Fruit fly (Drosophila melanogaster) whole organism, adult: Measurements from ENCODE around the gene CG7518.

Experiments
- CG11617 ChIP-seq: fragments of 200-800 bp; sonication (Bioruptor generic); optimal IDR thresholded peaks from 2 replicates; lab custom pipeline; 2017; ENCODE audit warnings: mild to moderate bottlenecking, missing biosample characterization, missing genetic modification reagents, missing genetic modification characterization
- CG12768 ChIP-seq: fragments of 200-800 bp; sonication (Bioruptor generic); optimal IDR thresholded peaks from 2 replicates; lab custom pipeline; 2017; ENCODE audit warnings: missing biosample characterization, missing genetic modification characterization, mild to moderate bottlenecking, moderate library complexity, missing genetic modification reagents
- CG14711 ChIP-seq: fragments of 200-800 bp; sonication (Bioruptor generic); optimal IDR thresholded peaks from 2 replicates; lab custom pipeline; 2018; ENCODE audit warnings: missing biosample characterization, mild to moderate bottlenecking, missing genetic modification characterization, moderate library complexity
- CG1620 ChIP-seq: fragments of 200-800 bp; sonication (Bioruptor generic); optimal IDR thresholded peaks from 2 replicates; lab custom pipeline; 2016; ENCODE audit warnings: missing biosample characterization, missing genetic modification characterization
- CG33017 ChIP-seq: fragments of 200-800 bp; sonication (Bioruptor generic); optimal IDR thresholded peaks from 2 replicates; lab custom pipeline; 2018; ENCODE audit warnings: missing biosample characterization, mild to moderate bottlenecking, missing genetic modification characterization, moderate library complexity
- CG5204 ChIP-seq: fragments of 200-800 bp; sonication (Bioruptor generic); optimal IDR thresholded peaks from 2 replicates; lab custom pipeline; 2016; ENCODE audit warnings: missing biosample characterization, missing genetic modification characterization
- CG7045 ChIP-seq: fragments of 200-800 bp; sonication (Bioruptor generic); optimal IDR thresholded peaks from 2 replicates; lab custom pipeline; 2017; ENCODE audit warnings: missing biosample characterization, mild to moderate bottlenecking, missing genetic modification characterization
- Clk ChIP-seq: fragments of 200-800 bp; sonication (Bioruptor generic); optimal IDR thresholded peaks from 2 replicates; lab custom pipeline; 2017; ENCODE audit warnings: missing biosample characterization, missing genetic modification characterization
- Crg-1 ChIP-seq: fragments of 200-800 bp; sonication (Bioruptor generic); optimal IDR thresholded peaks from 2 replicates; lab custom pipeline; 2016; ENCODE audit warnings: missing biosample characterization, missing genetic modification characterization
- Hr96 ChIP-seq: fragments of 200-800 bp; sonication (Bioruptor generic); optimal IDR thresholded peaks from 2 replicates; lab custom pipeline; 2016; ENCODE audit warnings: missing biosample characterization, missing genetic modification characterization
- Mnt ChIP-seq: fragments of 200-800 bp; sonication (Bioruptor generic); optimal IDR thresholded peaks from 2 replicates; lab custom pipeline; 2016; ENCODE audit warnings: missing biosample characterization, mild to moderate bottlenecking, missing genetic modification characterization
- bab1 ChIP-seq: fragments of 200-800 bp; sonication (Bioruptor generic); optimal IDR thresholded peaks from 3 replicates; lab custom pipeline; 2019; ENCODE audit warnings: missing biosample characterization, mild to moderate bottlenecking, missing genetic modification characterization, moderate library complexity
- cic ChIP-seq: fragments of 200-800 bp; sonication (Bioruptor generic); optimal IDR thresholded peaks from 2 replicates; lab custom pipeline; 2017; ENCODE audit warnings: missing biosample characterization, mild to moderate bottlenecking, missing genetic modification characterization, moderate library complexity
- cnc ChIP-seq, 2 experiments: fragments of >200 bp; optimal IDR thresholded peaks; 2 replicates each; lab custom pipeline; 2017
- kay ChIP-seq: fragments of 200-800 bp; sonication (Bioruptor generic); peaks from one replicate; lab custom pipeline; 2016; ENCODE audit warnings: missing biosample characterization, missing genetic modification characterization, borderline replicate concordance
- ovo ChIP-seq: fragments of 200-800 bp; sonication (Bioruptor generic); optimal IDR thresholded peaks from 2 replicates; lab custom pipeline; 2016; ENCODE audit warnings: missing biosample characterization, missing genetic modification characterization
- pad ChIP-seq: fragments of 200-800 bp; sonication (Bioruptor generic); optimal IDR thresholded peaks from 3 replicates; lab custom pipeline; 2017; ENCODE audit warnings: missing biosample characterization, missing genetic modification characterization, mild to moderate bottlenecking, moderate library complexity, missing genetic modification reagents
- tj ChIP-seq: fragments of 200-800 bp; sonication (Bioruptor generic); optimal IDR thresholded peaks from 3 replicates; lab custom pipeline; 2017; ENCODE audit warnings: missing biosample characterization, mild to moderate bottlenecking, missing genetic modification characterization, moderate library complexity
- toe ChIP-seq: fragments of 200-800 bp; sonication (Bioruptor generic); optimal IDR thresholded peaks from 2 replicates; lab custom pipeline; 2016; ENCODE audit warnings: missing biosample characterization, missing genetic modification characterization

Gene CG7518

DNA sequence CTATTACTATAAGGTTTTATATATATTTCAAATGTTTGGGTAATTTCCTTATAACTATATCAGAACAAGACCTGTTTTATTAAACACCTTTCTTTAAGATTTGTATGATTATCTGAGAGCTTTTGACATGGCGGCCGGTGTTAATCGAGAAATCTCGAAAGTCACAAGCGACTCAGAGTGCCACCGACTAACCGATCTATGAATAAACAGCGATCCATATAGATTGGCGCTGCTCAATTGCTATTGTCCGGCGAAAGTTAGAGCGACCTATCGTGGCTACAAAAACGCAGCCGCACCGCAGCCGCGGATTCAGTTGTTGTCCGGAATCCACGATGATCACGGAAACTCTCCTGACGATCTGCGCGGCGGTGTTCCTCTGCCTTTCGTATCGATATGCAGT lies 34.4 kb upstream of the CG7518 start, which contains the start of gene Cyp304a1:
Gene Cyp304a1 (plus strand): TSS at position 301 of the 400 bp plus-strand sequence.
- TF ChIP-seq kay (GFP tag; lab: Kevin White, UChicago) (no peak), toe (GFP tag; lab: Kevin White, UChicago) (no peak), CG7045 (no peak), tj (no peak), ovo (no peak), CG33017 (no peak), Clk (no peak)

DNA sequence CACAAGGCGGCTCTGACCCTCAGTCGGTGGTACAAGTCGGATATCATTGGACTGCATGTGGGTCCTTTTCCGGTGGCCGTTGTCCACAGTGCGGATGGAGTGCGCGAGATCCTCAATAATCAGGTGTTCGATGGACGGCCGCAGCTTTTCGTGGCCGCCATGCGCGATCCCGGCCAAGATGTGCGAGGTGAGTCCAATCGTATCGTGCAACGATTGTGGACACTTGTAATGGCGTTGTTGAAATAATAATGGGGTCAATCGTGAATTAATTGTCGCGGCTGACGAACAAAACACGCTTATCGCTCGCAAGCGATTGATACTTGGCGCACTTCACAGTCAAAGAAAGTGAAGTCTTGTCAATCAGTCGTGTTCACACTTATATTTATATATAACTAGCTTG lies 33.8 kb upstream of the CG7518 start:
- TF ChIP-seq CG11617 (no peak), CG7045 (no peak), Mnt (GFP tag; lab: Kevin White, UChicago) (no peak), Crg-1 (GFP tag; lab: Kevin White, UChicago) (no peak), pad (GFP tag; lab: Kevin White, UChicago) (no peak)

DNA sequence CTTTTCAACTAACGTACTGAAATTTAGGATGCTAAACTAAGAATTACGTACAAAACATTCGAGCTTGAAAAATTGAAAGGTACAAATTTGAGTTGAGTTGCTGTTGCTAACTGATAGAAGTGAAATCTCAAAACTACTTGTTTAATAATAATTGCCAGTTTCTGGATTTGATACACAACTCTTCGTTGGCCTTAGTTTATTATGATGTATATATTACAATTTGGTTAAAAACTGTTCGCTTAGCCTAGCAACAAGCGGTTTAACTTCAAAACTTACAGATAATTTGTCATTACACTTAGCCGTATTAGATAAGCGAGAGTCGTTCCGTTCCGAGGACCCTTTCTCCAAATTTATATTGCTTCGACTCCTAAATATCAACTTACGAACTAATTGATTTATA lies 30.3 kb upstream of the CG7518 start, which contains the start of the genes CG14384 and grsm:
Gene CG14384 (minus strand): TSS at position 101 of the 400 bp plus-strand sequence.
Gene grsm (minus strand): TSS at position 101 of the 400 bp plus-strand sequence.
- TF ChIP-seq CG14711 (tag; lab: Kevin White, UChicago): no peak
- no peak for TF ChIP-seq Mnt (GFP tag; lab: Kevin White, UChicago)
- TF ChIP-seq cic (GFP tag; lab: Kevin White, UChicago): no peak
- TF ChIP-seq CG12768 (GFP tag; lab: Kevin White, UChicago): no peak
- TF ChIP-seq cnc (optimal IDR thresholded peaks at IDR 0.05; lab: Kevin White, UChicago): no peak
- TF ChIP-seq CG7045: no peak
- TF ChIP-seq CG33017: no peak
- peak; percentile 44 for TF ChIP-seq kay (GFP tag; lab: Kevin White, UChicago)

DNA sequence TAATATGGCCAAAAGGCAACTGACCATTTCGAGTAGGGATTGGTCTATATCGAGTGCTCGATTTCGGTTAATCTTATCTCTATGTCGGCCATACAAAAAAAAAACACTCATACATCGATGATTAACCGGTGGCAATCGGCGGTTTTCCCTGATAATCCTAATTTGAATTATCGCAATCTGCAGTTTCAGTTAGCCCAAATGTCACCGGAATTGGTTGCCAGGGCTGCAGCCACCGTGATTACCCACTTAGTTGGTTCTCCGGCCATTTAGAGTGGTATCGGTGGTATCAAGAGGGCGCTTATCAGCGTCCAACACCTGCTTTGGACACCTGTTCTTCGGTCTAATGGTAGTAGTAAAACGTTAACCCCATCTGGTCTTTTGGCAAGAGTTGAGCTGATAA lies 25.8 kb upstream of the CG7518 start:
- TF ChIP-seq Mnt (GFP tag; lab: Kevin White, UChicago) (peak; percentile 13), CG1620 (GFP tag; lab: Kevin White, UChicago) (no peak), Crg-1 (GFP tag; lab: Kevin White, UChicago) (no peak), CG5204 (no peak)

DNA sequence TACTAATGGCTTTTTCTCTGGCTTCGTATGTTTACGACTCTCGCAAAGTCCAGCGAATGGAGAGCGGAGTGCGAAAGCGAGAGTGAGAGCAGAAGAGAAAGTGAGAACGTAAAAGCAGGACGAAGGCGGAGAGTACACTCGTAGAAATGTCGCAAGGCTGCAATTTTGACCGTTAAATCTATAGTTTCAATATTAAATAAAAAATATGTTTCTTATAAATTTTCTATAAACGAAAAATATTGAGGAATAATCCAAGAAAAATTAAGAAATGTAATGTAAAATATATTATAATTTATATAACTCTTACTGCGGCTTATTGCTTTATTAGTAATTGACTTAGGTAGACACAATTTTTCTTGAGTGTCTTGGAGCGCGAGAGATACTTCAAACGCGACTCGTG lies 23.4 kb upstream of the CG7518 start:
- TF ChIP-seq cnc (optimal IDR thresholded peaks at IDR 0.05; lab: Kevin White, UChicago): no peak
- peak; percentile 5 for TF ChIP-seq CG33017

DNA sequence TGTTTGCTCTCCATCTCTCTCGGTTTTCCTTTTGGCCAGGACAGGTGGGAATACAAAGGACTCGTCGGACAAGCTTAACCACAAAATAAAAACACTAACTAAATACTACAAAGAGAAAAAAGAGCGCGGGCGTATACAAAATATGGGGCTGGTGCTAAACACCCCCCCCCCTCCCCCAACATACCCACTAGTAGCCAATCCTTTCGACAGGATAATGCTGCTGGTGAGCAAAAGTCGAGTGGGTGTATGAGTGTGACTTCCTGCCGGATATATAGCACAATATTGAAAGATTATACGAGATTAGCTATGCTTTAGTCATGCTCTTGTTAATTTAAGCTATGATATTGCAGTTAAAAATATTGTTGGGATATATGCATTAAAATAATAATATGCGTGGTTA lies 22.7 kb upstream of the CG7518 start:
- TF ChIP-seq bab1 (GFP tag; lab: Kevin White, UChicago) (no peak), Mnt (GFP tag; lab: Kevin White, UChicago) (no peak), cnc (optimal IDR thresholded peaks at IDR 0.05; lab: Kevin White, UChicago) (no peak), CG5204 (no peak), kay (GFP tag; lab: Kevin White, UChicago) (no peak), CG11617 (no peak)

DNA sequence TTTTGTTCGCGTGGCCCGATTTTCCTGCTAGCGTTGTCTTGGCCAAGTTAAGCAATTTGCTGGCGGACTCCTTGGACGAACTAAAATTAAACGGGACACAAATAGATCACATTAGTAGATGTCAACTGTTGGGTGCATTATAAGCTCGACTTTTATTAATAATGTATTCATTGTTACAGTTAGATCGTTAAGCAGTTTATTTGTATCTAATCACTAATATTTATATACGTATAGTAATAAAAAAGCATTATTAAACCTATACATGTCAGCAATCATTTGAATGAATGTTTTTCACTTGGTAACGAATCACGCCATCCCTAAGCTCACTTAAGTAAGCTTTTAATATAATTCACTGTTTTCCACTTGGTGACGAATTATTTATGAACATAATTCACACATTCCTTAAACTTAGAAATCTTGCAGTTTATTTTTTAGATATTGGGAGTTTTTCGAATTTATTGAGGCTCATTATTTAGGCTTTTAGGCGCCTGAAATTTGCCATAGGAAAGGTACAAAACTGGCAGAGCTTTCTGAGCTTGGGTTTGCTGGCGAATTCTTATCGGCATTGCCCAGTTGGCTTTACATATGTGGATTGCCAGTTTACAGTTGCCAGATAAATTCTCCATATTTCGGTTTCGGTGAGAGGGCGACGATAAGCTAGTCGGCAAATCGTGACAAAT lies 20.4 kb upstream of the CG7518 start, which contains the start of the genes CG7381 and CG7091:
Gene CG7381 (minus strand): TSS at position 101 of the 680 bp plus-strand sequence.
Gene CG7091 (plus strand): TSS at position 630 of the 680 bp plus-strand sequence.
- TF ChIP-seq CG12768 (GFP tag; lab: Kevin White, UChicago): no peak
- no peak for TF ChIP-seq cic (GFP tag; lab: Kevin White, UChicago)
- peak; percentile 0 for TF ChIP-seq bab1 (GFP tag; lab: Kevin White, UChicago)
- no peak for TF ChIP-seq CG1620 (GFP tag; lab: Kevin White, UChicago)
- TF ChIP-seq Clk: no peak
- TF ChIP-seq kay (GFP tag; lab: Kevin White, UChicago): peak; percentile 48
- TF ChIP-seq pad (GFP tag; lab: Kevin White, UChicago): peak; percentile 70

DNA sequence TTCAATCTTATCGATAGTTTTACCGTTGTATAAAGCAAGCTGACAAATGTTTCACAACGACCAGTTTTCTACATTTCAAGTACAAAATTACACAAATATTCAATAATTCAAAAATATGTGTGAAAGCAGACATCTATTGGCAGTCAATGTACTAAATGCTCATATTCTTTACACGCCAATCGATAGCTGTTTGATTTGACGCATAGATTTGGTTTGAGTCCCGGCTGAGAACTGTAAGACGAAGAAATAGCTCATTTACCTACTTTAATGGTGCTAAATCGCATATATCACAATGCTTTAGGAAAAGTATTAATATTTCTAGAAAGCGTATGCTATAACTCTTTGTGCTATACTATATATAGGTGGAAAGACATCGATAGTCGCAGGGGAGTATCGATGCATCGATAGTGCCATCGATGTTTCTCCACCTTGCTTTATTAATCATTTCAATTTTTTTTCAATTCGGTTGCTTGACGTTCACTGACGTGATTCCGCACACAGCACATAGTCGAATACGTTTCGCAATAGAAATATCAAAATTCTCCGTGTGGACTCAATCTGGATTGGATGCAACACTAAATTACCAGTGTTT lies 17.2 kb upstream of the CG7518 start, which contains the start of gene Paip2:
Gene Paip2 (plus strand): TSS at position 165 of the 592 bp plus-strand sequence.
- peak; percentile 9 for TF ChIP-seq CG1620 (GFP tag; lab: Kevin White, UChicago)
- TF ChIP-seq cnc (optimal IDR thresholded peaks at IDR 0.05; lab: Kevin White, UChicago): no peak
- TF ChIP-seq tj: no peak
- TF ChIP-seq Hr96: peak; percentile 41
- peak; percentile 4 for TF ChIP-seq CG14711 (tag; lab: Kevin White, UChicago)
- peak; percentile 6 for TF ChIP-seq Mnt (GFP tag; lab: Kevin White, UChicago)
